Worm (Caenorhabditis elegans): ENCODE results near the gene rml-1.

DNA sequence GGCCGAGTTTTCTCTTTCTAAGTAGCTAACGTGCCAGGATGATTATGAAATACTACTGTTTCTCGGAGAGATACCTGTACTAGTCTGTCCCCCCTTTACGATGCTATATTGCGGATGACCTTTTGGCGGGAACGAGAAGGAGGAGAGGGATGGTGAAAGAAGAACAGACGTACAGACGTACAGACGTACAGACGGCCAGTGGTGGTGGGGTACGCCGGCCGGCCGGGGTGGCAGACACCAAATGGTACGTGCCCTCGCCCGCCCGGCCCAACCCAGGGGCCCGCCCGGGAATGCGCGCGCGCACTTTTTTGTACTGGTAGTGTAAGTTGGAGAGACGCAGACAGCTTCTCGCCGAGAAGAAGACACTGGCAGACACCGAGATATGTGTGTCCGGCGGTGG, 46.8 kb downstream of the rml-1 start:
- no peak for TF ChIP-seq ama-1 (optimal IDR thresholded peaks at IDR 0.05)
- TF ChIP-seq ama-1 (GFP tag; optimal IDR thresholded peaks at IDR 0.05), result no peak
- no peak for TF ChIP-seq let-526 (GFP tag; IDR thresholded peaks at IDR 0.05)
- TF ChIP-seq lin-35 (GFP tag; optimal IDR thresholded peaks at IDR 0.05), result no peak
- TF ChIP-seq F39B2.1 (GFP tag; IDR thresholded peaks at IDR 0.05), result no peak
- no peak for TF ChIP-seq snpc-4 (GFP tag; optimal IDR thresholded peaks at IDR 0.05)
- no peak for TF ChIP-seq snpc-4 (tag; optimal IDR thresholded peaks at IDR 0.05)
- peak; percentile 91 for TF ChIP-seq egrh-3 (GFP tag; IDR thresholded peaks at IDR 0.05)
- TF ChIP-seq madf-6 (GFP tag; IDR thresholded peaks at IDR 0.05), result peak; percentile 36; the same call in 1 of the 2 replicates
- TF ChIP-seq B0261.1 (tag; optimal IDR thresholded peaks at IDR 0.05), result no peak
